Fruit fly (Drosophila melanogaster) whole organism, wandering third instar larva: ENCODE data around the gene CG34265.
A peak's percentile ranks its signal among the peaks of the same experiment; 100 is the strongest.

Experiments used
- CG32264 ChIP-seq: fragments of 200-800 bp; sonication (Bioruptor generic); optimal IDR thresholded peaks from 2 replicates; lab custom pipeline; 2016; ENCODE audit warnings: missing biosample characterization, missing genetic modification characterization
- Dfd ChIP-seq: fragments of >200 bp; optimal IDR thresholded peaks from 2 replicates; lab custom pipeline; 2017; ENCODE audit warnings: missing biosample characterization, missing genetic modification characterization
- Dif ChIP-seq: fragments of 200-275, 200-300 bp; sonication (Bioruptor generic); optimal IDR thresholded peaks from 2 replicates; lab custom pipeline; 2018; ENCODE audit warnings: missing biosample characterization, missing genetic modification characterization; ENCODE audit not compliant: partially characterized antibody
- GATAd ChIP-seq: sonication (Bioruptor generic); optimal IDR thresholded peaks from 2 replicates; lab custom pipeline; 2016; ENCODE audit warnings: missing biosample characterization, missing genetic modification characterization
- HLH106 ChIP-seq: fragments of 200-800 bp; optimal IDR thresholded peaks from 3 replicates; lab custom pipeline; 2019; ENCODE audit warnings: missing biosample characterization, mild to moderate bottlenecking, missing genetic modification characterization, moderate library complexity
- Hnf4 ChIP-seq: fragments of 200-800 bp; sonication (Bioruptor generic); optimal IDR thresholded peaks from 2 replicates; lab custom pipeline; 2016; ENCODE audit warnings: missing biosample characterization, mild to moderate bottlenecking, missing genetic modification characterization
- Hr78 ChIP-seq: fragments of >200 bp; optimal IDR thresholded peaks from 2 replicates; lab custom pipeline; 2017; ENCODE audit warnings: missing biosample characterization, missing genetic modification characterization
- Jra ChIP-seq: sonication (Bioruptor generic); optimal IDR thresholded peaks from 2 replicates; lab custom pipeline; 2016; ENCODE audit warnings: missing biosample characterization, missing genetic modification characterization
- Myc ChIP-seq: fragments of >200 bp; optimal IDR thresholded peaks from 2 replicates; lab custom pipeline; 2017
- N ChIP-seq: fragments of >200 bp; optimal IDR thresholded peaks from 2 replicates; lab custom pipeline; 2018; ENCODE audit warnings: missing biosample characterization, missing external identifiers, missing genetic modification characterization
- Rel ChIP-seq, 2 experiments: fragments of 200-800 bp; sonication (Bioruptor generic) in 1 of 2; optimal IDR thresholded peaks; 2 replicates in 1 of 2; 3 replicates in 1 of 2; lab custom pipeline; 2016 to 2019; ENCODE audit warnings: mild to moderate bottlenecking in 2 of 2, missing biosample characterization in 2 of 2, missing genetic modification characterization in 2 of 2, moderate library complexity in 1 of 2
- Sp1 ChIP-seq: fragments of 200-800 bp; sonication (Bioruptor generic); optimal IDR thresholded peaks from 3 replicates; lab custom pipeline; 2019; ENCODE audit warnings: missing biosample characterization, mild to moderate bottlenecking, missing genetic modification characterization, moderate library complexity
- Vsx2 ChIP-seq: fragments of 200-300, 225-300 bp; sonication (Bioruptor generic); optimal IDR thresholded peaks from 2 replicates; lab custom pipeline; 2018; ENCODE audit warnings: missing biosample characterization, missing genetic modification characterization; ENCODE audit not compliant: partially characterized antibody
- br ChIP-seq: fragments of 200-800 bp; sonication (Bioruptor generic); optimal IDR thresholded peaks from 2 replicates; lab custom pipeline; 2016; ENCODE audit warnings: missing biosample characterization, missing genetic modification characterization
- brk ChIP-seq: fragments of 200-800 bp; sonication (Bioruptor generic); optimal IDR thresholded peaks from 2 replicates; lab custom pipeline; 2016; ENCODE audit warnings: missing biosample characterization, mild to moderate bottlenecking, missing genetic modification characterization
- dl ChIP-seq, 2 experiments: fragments of 175-275, 200-275 bp in 1 of 2; fragments of 200-275 bp in 1 of 2; sonication (Bioruptor generic); optimal IDR thresholded peaks; lab custom pipeline; 2018; ENCODE audit warnings: mild to moderate bottlenecking in 2 of 2, missing biosample characterization in 2 of 2, missing genetic modification characterization in 2 of 2, moderate library complexity in 2 of 2; ENCODE audit not compliant: partially characterized antibody in 2 of 2, insufficient read depth in 1 of 2
- dmrt93B ChIP-seq: fragments of 200-800 bp; sonication (Bioruptor generic); optimal IDR thresholded peaks from 2 replicates; lab custom pipeline; 2018; ENCODE audit warnings: missing biosample characterization, mild to moderate bottlenecking, missing genetic modification characterization
- dsf ChIP-seq: sonication (Bioruptor generic); optimal IDR thresholded peaks from 2 replicates; lab custom pipeline; 2016; ENCODE audit warnings: missing biosample characterization, missing genetic modification characterization, borderline replicate concordance
- ey ChIP-seq: fragments of 200-800 bp; sonication (Bioruptor generic); optimal IDR thresholded peaks from 2 replicates; lab custom pipeline; 2016; ENCODE audit warnings: missing biosample characterization, missing genetic modification characterization
- foxo ChIP-seq, 2 experiments: fragments of 200-800 bp; sonication (Bioruptor generic); optimal IDR thresholded peaks; 2 replicates in 1 of 2; 3 replicates in 1 of 2; lab custom pipeline; 2016 to 2017; ENCODE audit warnings: missing biosample characterization in 2 of 2, missing genetic modification characterization in 2 of 2
- h ChIP-seq: fragments of 200-800 bp; sonication (Bioruptor generic); optimal IDR thresholded peaks from 3 replicates; lab custom pipeline; 2016; ENCODE audit warnings: missing biosample characterization, mild to moderate bottlenecking, missing genetic modification characterization
- jim ChIP-seq: fragments of 175-275, 200-325 bp; sonication (Bioruptor generic); optimal IDR thresholded peaks from 2 replicates; lab custom pipeline; 2016; ENCODE audit warnings: missing biosample characterization, mild to moderate bottlenecking, missing genetic modification characterization
- pan ChIP-seq: fragments of >200 bp; optimal IDR thresholded peaks from 2 replicates; lab custom pipeline; 2017
- psq ChIP-seq: fragments of 200-800 bp; sonication (Bioruptor generic); optimal IDR thresholded peaks from 3 replicates; lab custom pipeline; 2017; ENCODE audit warnings: missing biosample characterization, mild to moderate bottlenecking, missing genetic modification characterization, moderate library complexity
- rgr ChIP-seq: fragments of 200-800 bp; sonication (Bioruptor generic); optimal IDR thresholded peaks from 3 replicates; lab custom pipeline; 2016; ENCODE audit warnings: missing biosample characterization, mild to moderate bottlenecking, missing genetic modification characterization
- sage ChIP-seq: fragments of 200-800 bp; sonication (Bioruptor generic); optimal IDR thresholded peaks from 2 replicates; lab custom pipeline; 2016; ENCODE audit warnings: missing biosample characterization, mild to moderate bottlenecking, missing genetic modification characterization
- usp ChIP-seq: fragments of >200 bp; optimal IDR thresholded peaks from 2 replicates; lab custom pipeline; 2017; ENCODE audit warnings: missing biosample characterization, missing genetic modification characterization
- woc ChIP-seq: sonication (Bioruptor generic); optimal IDR thresholded peaks from 2 replicates; lab custom pipeline; 2016; ENCODE audit warnings: missing biosample characterization, mild to moderate bottlenecking, missing genetic modification characterization

CG34265 gene

dm6 chr3L:3303534-3304459 is 35.5 kb downstream of the CG34265 start, which contains the start of gene ZnT63C:
TSS of gene ZnT63C (plus strand) at chr3L:3303708.
- TF ChIP-seq HLH106 (peak; percentile 19), dmrt93B (GFP tag; lab: Kevin White, UChicago) (no peak), Rel (GFP tag; optimal IDR thresholded peaks at IDR 0.05; lab: Kevin White, UChicago) (no peak), Rel (tag; optimal IDR thresholded peaks at IDR 0.05; lab: Kevin White, UChicago) (peak; percentile 77), Vsx2 (GFP tag; lab: Kevin White, UChicago) (peak; percentile 25), Myc (no peak), sage (GFP tag; lab: Kevin White, UChicago) (peak; percentile 27), Hnf4 (GFP tag; lab: Kevin White, UChicago) (peak; percentile 9), Dif (peak; percentile 39), rgr (no peak), jim (GFP tag; lab: Kevin White, UChicago) (peak; percentile 39), h (GFP tag; lab: Kevin White, UChicago) (peak; percentile 39), woc (GFP tag; lab: Kevin White, UChicago) (peak; percentile 23), Sp1 (GFP tag; lab: Kevin White, UChicago) (peak; percentile 21), ey (GFP tag; lab: Kevin White, UChicago) (no peak)

dm6 chr3L:3304740-3305139 is 36.5 kb downstream of the CG34265 start:
- TF ChIP-seq Rel (GFP tag; optimal IDR thresholded peaks at IDR 0.05; lab: Kevin White, UChicago), result no peak
- peak; percentile 66 for TF ChIP-seq Rel (tag; optimal IDR thresholded peaks at IDR 0.05; lab: Kevin White, UChicago)
- TF ChIP-seq N (GFP tag; lab: Kevin White, UChicago), result no peak

- TF ChIP-seq rgr, result peak; percentile 27
- TF ChIP-seq Rel (GFP tag; optimal IDR thresholded peaks at IDR 0.05; lab: Kevin White, UChicago), result no peak
- no peak for TF ChIP-seq Rel (tag; optimal IDR thresholded peaks at IDR 0.05; lab: Kevin White, UChicago)
These were observed 37.2 kb downstream of the CG34265 start for dm6 chr3L:3305430-3305829.

dm6 chr3L:3306515-3306914 is 38.3 kb downstream of the CG34265 start:
- no peak for TF ChIP-seq Jra (GFP tag; lab: Kevin White, UChicago)
- no peak for TF ChIP-seq br
- no peak for TF ChIP-seq usp (GFP tag; lab: Kevin White, UChicago)
- no peak for TF ChIP-seq dmrt93B (GFP tag; lab: Kevin White, UChicago)

dm6 chr3L:3307593-3307992 is 39.3 kb downstream of the CG34265 start:
- TF ChIP-seq Dif (no peak), ey (GFP tag; lab: Kevin White, UChicago) (no peak), Myc (no peak), psq (GFP tag; lab: Kevin White, UChicago) (no peak), dl (GFP tag; optimal IDR thresholded peaks at IDR 0.05; lab: Kevin White, UChicago; ENCODE audit: insufficient read depth in 1 of 2, partially characterized antibody in 2 of 2) (no peak), Sp1 (GFP tag; lab: Kevin White, UChicago) (no peak), dsf (GFP tag; lab: Kevin White, UChicago) (no peak), Rel (GFP tag; optimal IDR thresholded peaks at IDR 0.05; lab: Kevin White, UChicago) (no peak), Rel (tag; optimal IDR thresholded peaks at IDR 0.05; lab: Kevin White, UChicago) (no peak), GATAd (GFP tag; lab: Kevin White, UChicago) (no peak), h (GFP tag; lab: Kevin White, UChicago) (no peak), Hr78 (GFP tag; lab: Kevin White, UChicago) (no peak), foxo (GFP tag; optimal IDR thresholded peaks at IDR 0.05; lab: Kevin White, UChicago) (no peak), pan (no peak), Dfd (GFP tag; lab: Kevin White, UChicago) (no peak), N (GFP tag; lab: Kevin White, UChicago) (no peak), CG32264 (GFP tag; lab: Kevin White, UChicago) (no peak), dmrt93B (GFP tag; lab: Kevin White, UChicago) (no peak), brk (GFP tag; lab: Kevin White, UChicago) (no peak)
